Worm (Caenorhabditis elegans): ENCODE results near the gene unc-80.

DNA sequence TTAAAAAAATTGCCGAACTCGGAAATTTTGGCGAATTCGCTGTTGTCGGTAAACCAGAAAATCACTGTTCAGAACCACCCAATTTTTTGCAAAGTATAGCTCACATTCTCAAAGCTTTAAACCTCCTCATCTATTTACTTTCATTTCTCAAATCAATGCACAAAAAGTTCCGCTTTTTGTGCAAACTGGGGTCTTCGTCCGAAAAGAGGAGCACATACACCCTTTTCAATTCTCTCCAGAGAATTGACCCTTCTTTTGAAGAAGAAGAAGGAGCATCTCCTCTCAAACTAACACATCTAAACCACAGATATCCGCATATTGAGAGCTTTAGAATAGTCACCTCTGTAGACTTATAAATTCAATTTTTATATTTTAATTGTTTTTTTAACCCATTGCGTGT lies 4.1 kb upstream of the unc-80 start:
- TF ChIP-seq ama-1 (optimal IDR thresholded peaks at IDR 0.05) (no peak), pes-1 (GFP tag; IDR thresholded peaks at IDR 0.05) (no peak), hnd-1 (tag; optimal IDR thresholded peaks at IDR 0.05) (no peak), F13C5.2 (tag; optimal IDR thresholded peaks at IDR 0.05) (no peak), hmg-4 (GFP tag; optimal IDR thresholded peaks at IDR 0.05) (no peak), B0310.2 (tag; optimal IDR thresholded peaks at IDR 0.05) (no peak), tra-4 (tag; optimal IDR thresholded peaks at IDR 0.05) (no peak), tbx-37 (GFP tag; conservative IDR thresholded peaks at IDR 0.05) (no peak)
